Worm (Caenorhabditis elegans) whole organism, late embryonic: ENCODE results near the gene npax-3.

Source experiments
- K02D7.2 ChIP-seq: sonication (generic microtip); optimal IDR thresholded peaks from 2 replicates; lab custom pipeline; 2017; ENCODE audit warnings: mild to moderate bottlenecking, missing genetic modification characterization, missing compliant biosample characterization
- ets-4 ChIP-seq: sonication (generic microtip); optimal IDR thresholded peaks from 2 replicates; lab custom pipeline; 2016; ENCODE audit warnings: missing genetic modification characterization, missing compliant biosample characterization
- nfya-1 ChIP-seq: sonication (generic microtip); optimal IDR thresholded peaks from 2 replicates; lab custom pipeline; 2017; ENCODE audit warnings: missing genetic modification characterization, mild to moderate bottlenecking, missing compliant biosample characterization, antibody characterized with exemption, moderate library complexity
- ref-2 ChIP-seq: sonication (generic microtip); optimal IDR thresholded peaks from 2 replicates; lab custom pipeline; 2016; ENCODE audit warnings: missing genetic modification characterization, missing compliant biosample characterization
- ttx-3 ChIP-seq: sonication (generic microtip); optimal IDR thresholded peaks from 2 replicates; lab custom pipeline; 2016; ENCODE audit warnings: missing genetic modification reagents, missing genetic modification characterization, missing compliant biosample characterization

DNA sequence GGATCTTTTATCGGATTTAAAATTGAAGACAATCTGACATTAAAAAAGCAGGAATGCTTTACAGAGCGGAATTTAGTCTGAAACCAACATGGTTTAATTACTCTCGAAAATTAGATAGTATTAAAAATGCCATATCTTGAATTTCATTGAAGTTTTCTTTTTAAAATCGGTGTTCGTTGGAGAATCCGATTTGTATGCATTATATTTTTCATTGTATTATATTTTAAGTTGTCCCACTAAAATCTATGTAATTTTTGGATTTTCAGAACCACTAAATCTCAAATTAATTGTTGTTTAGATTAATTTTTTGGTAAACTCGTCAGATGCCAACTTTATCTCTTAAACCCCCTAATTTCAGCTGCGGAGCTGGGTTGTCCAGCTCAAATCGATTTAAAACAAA, 49.4 kb downstream of the npax-3 start:
- TF ChIP-seq nfya-1 (tag; lab: Kevin White, UChicago), result no peak
- TF ChIP-seq ttx-3, result no peak
- TF ChIP-seq ref-2 (tag; lab: Kevin White, UChicago), result no peak
- TF ChIP-seq ets-4 (tag; lab: Kevin White, UChicago), result no peak
- TF ChIP-seq K02D7.2 (tag; lab: Kevin White, UChicago), result no peak
